Worm (Caenorhabditis elegans) whole organism, L4 larva: Measurements from ENCODE around the gene Y75B8A.32.

Experiments used
- D1046.2 ChIP-seq: fragments of 200-800 bp; sonication (Bioruptor generic); IDR thresholded peaks from 2 replicates; pipeline ENCODE4 v1.3.6; 2022; ENCODE audit warnings: missing genetic modification characterization, missing compliant biosample characterization
- F10B5.3 ChIP-seq: sonication (generic microtip); optimal IDR thresholded peaks from 2 replicates; lab custom pipeline; 2016; ENCODE audit warnings: mild to moderate bottlenecking, missing genetic modification characterization, missing compliant biosample characterization
- F44E2.7 ChIP-seq: fragments of 200-800 bp; sonication (Bioruptor generic); IDR thresholded peaks from 2 replicates; pipeline ENCODE4 v2.1.2; 2022; ENCODE audit warnings: missing genetic modification characterization, missing compliant biosample characterization
- T26A8.4 ChIP-seq: fragments of 200-800 bp; sonication (Bioruptor generic); IDR thresholded peaks from 2 replicates; pipeline ENCODE4 v1.3.6; 2022; ENCODE audit warnings: missing genetic modification characterization, missing compliant biosample characterization
- Y105C5A.15 ChIP-seq: fragments of 200-800 bp; sonication (Bioruptor generic); IDR thresholded peaks from 2 replicates; pipeline ENCODE4 v1.3.6; 2022; ENCODE audit warnings: missing genetic modification characterization, missing compliant biosample characterization
- ZK337.2 ChIP-seq: fragments of 200-800 bp; sonication (Bioruptor generic); IDR thresholded peaks from 2 replicates; pipeline ENCODE4 v1.3.6; 2022; ENCODE audit warnings: missing genetic modification reagents, missing genetic modification characterization, missing compliant biosample characterization
- ZK546.5 ChIP-seq, 2 experiments: sonication (generic microtip); optimal IDR thresholded peaks; 2 replicates each; lab custom pipeline; 2017; ENCODE audit warnings: missing biosample characterization in 2 of 2, missing genetic modification characterization in 2 of 2
- ama-1 ChIP-seq: fragments of 150-350 bp; optimal IDR thresholded peaks from 2 replicates; lab custom pipeline; 2014; ENCODE audit warnings: inconsistent platforms, mixed read lengths
- arid-1 ChIP-seq: fragments of 200-800 bp; sonication (Bioruptor generic); conservative IDR thresholded peaks from 2 replicates; pipeline ENCODE4 v1.3.6; 2022; ENCODE audit warnings: missing genetic modification reagents, missing genetic modification characterization, missing compliant biosample characterization
- ceh-82 ChIP-seq: sonication (generic microtip); optimal IDR thresholded peaks from 2 replicates; lab custom pipeline; 2017; ENCODE audit warnings: missing biosample characterization, missing genetic modification characterization
- daf-12 ChIP-seq: fragments of 150-350 bp; optimal IDR thresholded peaks from 2 replicates; lab custom pipeline; 2014; ENCODE audit warnings: missing biosample characterization, missing genetic modification reagents, missing genetic modification characterization
- dmd-6 ChIP-seq: fragments of 200-800 bp; sonication (Bioruptor generic); IDR thresholded peaks from 2 replicates; pipeline ENCODE4 v1.3.6; 2022; ENCODE audit warnings: missing genetic modification reagents, missing genetic modification characterization, missing compliant biosample characterization
- duxl-1 ChIP-seq: sonication (generic microtip); optimal IDR thresholded peaks from 2 replicates; lab custom pipeline; 2016; ENCODE audit warnings: mild to moderate bottlenecking, missing genetic modification characterization, moderate library complexity, missing compliant biosample characterization; ENCODE audit not compliant: poor library complexity
- dve-1 ChIP-seq: sonication (generic microtip); optimal IDR thresholded peaks from 2 replicates; lab custom pipeline; 2017; ENCODE audit warnings: antibody characterized with exemption, mild to moderate bottlenecking, missing genetic modification characterization, missing compliant biosample characterization; ENCODE audit not compliant: insufficient read depth
- egl-27 ChIP-seq: sonication (generic microtip); optimal IDR thresholded peaks from 3 replicates; lab custom pipeline; 2017; ENCODE audit warnings: missing biosample characterization, missing genetic modification reagents, missing genetic modification characterization
- fos-1 ChIP-seq: fragments of 150-350 bp; optimal IDR thresholded peaks from 2 replicates; lab custom pipeline; 2014; ENCODE audit warnings: missing biosample characterization, missing genetic modification characterization
- gei-8 ChIP-seq: fragments of 200-800 bp; sonication (Bioruptor generic); optimal IDR thresholded peaks from 2 replicates; lab custom pipeline; 2018; ENCODE audit warnings: mild to moderate bottlenecking, missing genetic modification characterization, missing compliant biosample characterization
- hif-1 ChIP-seq, 2 experiments: sonication (generic microtip); optimal IDR thresholded peaks; 2 replicates each; lab custom pipeline; 2016 to 2017; ENCODE audit warnings: missing compliant biosample characterization in 2 of 2, missing genetic modification characterization in 2 of 2, missing genetic modification reagents in 2 of 2, missing genotype in 2 of 2, mild to moderate bottlenecking in 1 of 2
- hlh-11 ChIP-seq: fragments of 200-800 bp; sonication (Bioruptor generic); optimal IDR thresholded peaks from 2 replicates; lab custom pipeline; 2018; ENCODE audit warnings: mild to moderate bottlenecking, missing genetic modification characterization, missing compliant biosample characterization
- hlh-30 ChIP-seq: sonication (generic microtip); optimal IDR thresholded peaks from 2 replicates; lab custom pipeline; 2017; ENCODE audit warnings: antibody characterized with exemption, mild to moderate bottlenecking, missing genetic modification characterization, missing compliant biosample characterization; ENCODE audit not compliant: insufficient read depth
- jun-1 ChIP-seq: fragments of 150-350 bp; optimal IDR thresholded peaks from 2 replicates; lab custom pipeline; 2014; ENCODE audit warnings: missing biosample characterization, missing genetic modification reagents, missing genetic modification characterization
- lim-7 ChIP-seq: fragments of 200-800 bp; sonication (Bioruptor generic); IDR thresholded peaks from 2 replicates; pipeline ENCODE4 v1.3.6; 2022; ENCODE audit warnings: missing genetic modification characterization, missing compliant biosample characterization
- lin-13 ChIP-seq: fragments of 150-350 bp; optimal IDR thresholded peaks from 2 replicates; lab custom pipeline; 2014; ENCODE audit warnings: missing biosample characterization, missing genetic modification reagents, missing genetic modification characterization
- lin-15B ChIP-seq: fragments of 150-350 bp; sonication (generic microtip); optimal IDR thresholded peaks from 3 replicates; lab custom pipeline; 2014; ENCODE audit warnings: missing biosample characterization, missing genetic modification characterization
- lin-29 ChIP-seq: fragments of 200-800 bp; sonication (Bioruptor generic); IDR thresholded peaks from 2 replicates; pipeline ENCODE4 v1.3.6; 2022; ENCODE audit warnings: missing genetic modification reagents, missing genetic modification characterization, missing compliant biosample characterization
- lin-38 ChIP-seq: fragments of 200-800 bp; sonication (Bioruptor generic); IDR thresholded peaks from 2 replicates; pipeline ENCODE4 v1.3.6; 2022; ENCODE audit warnings: missing genetic modification reagents, missing genetic modification characterization, missing compliant biosample characterization
- lin-39 ChIP-seq: fragments of 150-350 bp; optimal IDR thresholded peaks from 2 replicates; lab custom pipeline; 2014; ENCODE audit warnings: missing biosample characterization, missing genetic modification reagents, missing genetic modification characterization
- madf-9 ChIP-seq: fragments of 200-800 bp; sonication (Bioruptor generic); conservative IDR thresholded peaks from 2 replicates; pipeline ENCODE4 v1.3.6; 2022; ENCODE audit warnings: missing genetic modification reagents, missing genetic modification characterization, missing compliant biosample characterization
- mdt-29 ChIP-seq: fragments of 200-800 bp; sonication (Bioruptor generic); IDR thresholded peaks from 2 replicates; pipeline ENCODE4 v1.3.6; 2022; ENCODE audit warnings: missing genetic modification reagents, missing genetic modification characterization, missing compliant biosample characterization
- mes-2 ChIP-seq: sonication (generic microtip); optimal IDR thresholded peaks from 2 replicates; lab custom pipeline; 2016; ENCODE audit warnings: missing genotype, mild to moderate bottlenecking, missing genetic modification characterization, missing compliant biosample characterization; ENCODE audit not compliant: poor library complexity, severe bottlenecking
- mxl-2 ChIP-seq: fragments of 200-800 bp; sonication (Bioruptor generic); conservative IDR thresholded peaks from 2 replicates; pipeline ENCODE4 v1.3.6; 2022; ENCODE audit warnings: missing genetic modification reagents, missing genetic modification characterization, missing compliant biosample characterization
- nhr-10 ChIP-seq: fragments of 150-350 bp; optimal IDR thresholded peaks from 2 replicates; lab custom pipeline; 2014; ENCODE audit warnings: missing biosample characterization, missing genetic modification characterization
- nhr-111 ChIP-seq: fragments of 200-800 bp; sonication (Bioruptor generic); optimal IDR thresholded peaks from 2 replicates; lab custom pipeline; 2018; ENCODE audit warnings: mild to moderate bottlenecking, missing genetic modification characterization, missing compliant biosample characterization
- nhr-25 ChIP-seq: sonication (generic microtip); optimal IDR thresholded peaks from 2 replicates; lab custom pipeline; 2017; ENCODE audit warnings: missing genetic modification characterization, mild to moderate bottlenecking, missing compliant biosample characterization, antibody characterized with exemption, moderate library complexity, borderline replicate concordance; ENCODE audit not compliant: insufficient read depth
- nhr-28 ChIP-seq: fragments of 150-350 bp; optimal IDR thresholded peaks from 2 replicates; lab custom pipeline; 2014; ENCODE audit warnings: missing biosample characterization, missing genetic modification characterization
- nhr-41 ChIP-seq: fragments of 200-800 bp; sonication (Bioruptor generic); IDR thresholded peaks from 2 replicates; pipeline ENCODE4 v1.3.6; 2022; ENCODE audit warnings: missing genetic modification reagents, missing genetic modification characterization, missing compliant biosample characterization
- nhr-42 ChIP-seq: fragments of 200-800 bp; sonication (Bioruptor generic); IDR thresholded peaks from 2 replicates; pipeline ENCODE4 v1.3.6; 2022; ENCODE audit warnings: missing genetic modification characterization, missing compliant biosample characterization
- nhr-48 ChIP-seq: sonication (generic microtip); optimal IDR thresholded peaks from 2 replicates; lab custom pipeline; 2016; ENCODE audit warnings: mild to moderate bottlenecking, missing genetic modification characterization, missing compliant biosample characterization
- nhr-6 ChIP-seq: fragments of 150-350 bp; optimal IDR thresholded peaks from 2 replicates; lab custom pipeline; 2014; ENCODE audit warnings: missing biosample characterization, missing genetic modification characterization
- nhr-76 ChIP-seq: fragments of 150-350 bp; optimal IDR thresholded peaks from 2 replicates; lab custom pipeline; 2014; ENCODE audit warnings: missing biosample characterization, missing genetic modification characterization
- rbr-2 ChIP-seq: sonication (generic microtip); optimal IDR thresholded peaks from 2 replicates; lab custom pipeline; 2016; ENCODE audit warnings: missing genotype, missing genetic modification characterization, missing compliant biosample characterization
- tag-97 ChIP-seq: fragments of 200-800 bp; sonication (Bioruptor generic); IDR thresholded peaks from 2 replicates; pipeline ENCODE4 v1.3.6; 2022; ENCODE audit warnings: missing genetic modification characterization, missing compliant biosample characterization
- unc-62 ChIP-seq, 3 experiments: fragments of 150-350 bp in 1 of 3; sonication (generic microtip); optimal IDR thresholded peaks in 2 of 3; peaks in 1 of 3; 1 replicate in 1 of 3; 2 replicates in 2 of 3; lab custom pipeline; 2014 to 2017; ENCODE audit warnings: missing biosample characterization in 3 of 3, missing genetic modification characterization in 3 of 3, missing genetic modification reagents in 3 of 3, missing genotype in 1 of 3
- vab-7 ChIP-seq: fragments of 200-800 bp; sonication (Bioruptor generic); IDR thresholded peaks from 2 replicates; pipeline ENCODE4 v1.3.6; 2022; ENCODE audit warnings: missing genetic modification reagents, missing genetic modification characterization, missing compliant biosample characterization
- zfp-2 ChIP-seq: sonication (generic microtip); optimal IDR thresholded peaks from 2 replicates; lab custom pipeline; 2016; ENCODE audit warnings: mild to moderate bottlenecking, missing genetic modification characterization, missing compliant biosample characterization
- zip-2 ChIP-seq: fragments of 150-350 bp; optimal IDR thresholded peaks from 2 replicates; lab custom pipeline; 2014; ENCODE audit warnings: missing biosample characterization, missing genetic modification characterization
- ztf-11 ChIP-seq: fragments of 150-350 bp; optimal IDR thresholded peaks from 2 replicates; lab custom pipeline; 2014; ENCODE audit warnings: missing biosample characterization, missing genetic modification characterization

Y75B8A.32 gene

DNA sequence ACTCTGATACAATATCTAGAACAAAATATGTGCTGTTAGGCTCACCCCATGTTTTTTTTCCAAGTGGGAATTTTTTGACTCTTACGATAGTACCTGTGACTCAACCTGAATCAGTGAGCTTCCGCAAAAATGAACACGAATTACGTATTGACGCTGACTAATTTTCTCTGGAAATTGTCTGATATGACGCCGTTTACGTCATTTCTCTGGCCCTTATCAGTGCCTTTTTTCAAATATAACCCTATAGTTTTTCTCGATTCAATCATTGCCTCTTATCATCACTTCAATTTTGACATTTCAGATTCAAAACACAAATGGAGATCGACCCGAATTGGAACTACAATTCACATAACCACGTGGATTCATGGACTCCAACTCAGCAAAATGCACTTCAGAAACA lies 39.6 kb downstream of the Y75B8A.32 start, which contains the start of gene Y75B8A.28 (continued):
- TF ChIP-seq lin-38 (GFP tag; lab: Robert Waterston, UW) (no peak), arid-1 (GFP tag; lab: Robert Waterston, UW) (no peak), gei-8 (GFP tag; lab: Kevin White, UChicago) (no peak), ZK337.2 (GFP tag; lab: Robert Waterston, UW) (no peak), F10B5.3 (tag; lab: Kevin White, UChicago) (no peak), fos-1 (tag; lab: Kevin White, UChicago) (no peak), lin-29 (GFP tag; lab: Robert Waterston, UW) (no peak), jun-1 (tag; lab: Kevin White, UChicago) (peak; percentile 37), dve-1 (tag; lab: Kevin White, UChicago) (peak; percentile 69), nhr-25 (tag; lab: Kevin White, UChicago) (no peak), daf-12 (tag; lab: Kevin White, UChicago) (no peak), duxl-1 (tag; lab: Kevin White, UChicago) (no peak), nhr-48 (tag; lab: Kevin White, UChicago) (no peak), ceh-82 (no peak), D1046.2 (GFP tag; lab: Robert Waterston, UW) (no peak), nhr-41 (GFP tag; lab: Robert Waterston, UW) (peak; percentile 45; the same call in 1 of the 2 replicates), lim-7 (GFP tag; lab: Robert Waterston, UW) (no peak), hlh-30 (tag; lab: Kevin White, UChicago) (no peak), mxl-2 (GFP tag; lab: Robert Waterston, UW) (no peak), unc-62 (GFP tag; optimal IDR thresholded peaks at IDR 0.05 in 1 of 2; lab: Kevin White, UChicago) (no peak), unc-62 (tag; optimal IDR thresholded peaks at IDR 0.05; lab: Kevin White, UChicago) (no peak), nhr-10 (no peak), rbr-2 (no peak), lin-39 (tag; lab: Kevin White, UChicago) (no peak), madf-9 (GFP tag; lab: Robert Waterston, UW) (no peak), dmd-6 (GFP tag; lab: Robert Waterston, UW) (peak; percentile 88)
- TF ChIP-seq, all 104 proteins: peak for 15

DNA sequence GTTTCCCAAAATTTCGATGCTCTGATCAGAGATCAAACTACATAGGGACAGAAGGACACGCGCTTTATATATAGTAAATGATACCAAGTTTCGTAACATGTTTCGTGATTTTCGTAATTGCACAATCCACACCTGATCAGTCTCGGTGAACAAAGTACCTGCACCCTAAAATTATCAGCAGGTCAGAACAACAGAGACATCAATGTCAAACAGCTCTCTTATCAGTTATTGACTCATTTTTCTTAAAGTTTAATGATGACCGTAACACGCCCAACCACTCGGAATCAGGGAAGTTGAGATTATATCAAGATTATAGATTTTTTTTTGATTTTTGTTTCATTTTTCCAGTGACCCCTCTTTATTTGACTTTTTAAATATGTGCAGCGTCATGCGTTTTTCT lies 40.9 kb downstream of the Y75B8A.32 start:
- TF ChIP-seq gei-8 (GFP tag; lab: Kevin White, UChicago) (no peak), lin-29 (GFP tag; lab: Robert Waterston, UW) (no peak), nhr-6 (tag; lab: Kevin White, UChicago) (peak; percentile 81), mdt-29 (GFP tag; lab: Robert Waterston, UW) (no peak), hif-1 (tag; optimal IDR thresholded peaks at IDR 0.05; lab: Kevin White, UChicago) (no peak), T26A8.4 (GFP tag; lab: Robert Waterston, UW) (no peak), F44E2.7 (GFP tag; lab: Robert Waterston, UW) (no peak), egl-27 (no peak), ama-1 (lab: Kevin White, UChicago) (no peak), tag-97 (GFP tag; lab: Robert Waterston, UW) (no peak), dmd-6 (GFP tag; lab: Robert Waterston, UW) (peak; percentile 86), hlh-11 (tag; lab: Kevin White, UChicago) (peak; percentile 79), unc-62 (GFP tag; optimal IDR thresholded peaks at IDR 0.05 in 1 of 2; lab: Kevin White, UChicago) (peak in 1 of 2 experiments; percentile 90), unc-62 (tag; optimal IDR thresholded peaks at IDR 0.05; lab: Kevin White, UChicago) (no peak), ZK337.2 (GFP tag; lab: Robert Waterston, UW) (no peak), lin-13 (GFP tag; lab: Kevin White, UChicago) (peak; percentile 38), dve-1 (tag; lab: Kevin White, UChicago) (peak; percentile 76), zip-2 (tag; lab: Kevin White, UChicago) (no peak), nhr-42 (GFP tag; lab: Robert Waterston, UW) (no peak), zfp-2 (tag; lab: Kevin White, UChicago) (no peak), lin-15B (no peak), ZK546.5 (tag; optimal IDR thresholded peaks at IDR 0.05; lab: Kevin White, UChicago) (no peak), nhr-76 (tag; lab: Kevin White, UChicago) (no peak), vab-7 (no peak), ztf-11 (tag; lab: Kevin White, UChicago) (no peak), hlh-30 (tag; lab: Kevin White, UChicago) (peak; percentile 49), Y105C5A.15 (GFP tag; lab: Robert Waterston, UW) (no peak), arid-1 (GFP tag; lab: Robert Waterston, UW) (no peak), mes-2 (tag; lab: Kevin White, UChicago) (peak; percentile 4), mxl-2 (GFP tag; lab: Robert Waterston, UW) (no peak), nhr-111 (GFP tag; lab: Kevin White, UChicago) (no peak), lin-38 (GFP tag; lab: Robert Waterston, UW) (peak; percentile 24; the same call in 1 of the 2 replicates), nhr-28 (tag; lab: Kevin White, UChicago) (peak; percentile 83)
